Fruit fly (Drosophila melanogaster) whole organism, prepupa: Measurements from ENCODE around the gene CG42717.
A peak's percentile ranks its signal among the peaks of the same experiment; 100 is the strongest.

Experiments used
- Blimp-1 ChIP-seq: fragments of 200-800 bp; sonication (Bioruptor generic); optimal IDR thresholded peaks from 3 replicates; lab custom pipeline; 2017; ENCODE audit warnings: missing biosample characterization, missing genetic modification characterization, mild to moderate bottlenecking, moderate library complexity, missing genetic modification reagents
- CG10631 ChIP-seq: fragments of 200-800 bp; sonication (Bioruptor generic); optimal IDR thresholded peaks from 2 replicates; lab custom pipeline; 2016; ENCODE audit warnings: missing biosample characterization, missing genetic modification characterization
- CG10669 ChIP-seq: fragments of 200-800 bp; sonication (Bioruptor generic); optimal IDR thresholded peaks from 3 replicates; lab custom pipeline; 2018; ENCODE audit warnings: missing biosample characterization, mild to moderate bottlenecking, missing genetic modification characterization, moderate library complexity
- CG11294 ChIP-seq: fragments of 200-800 bp; sonication (Bioruptor generic); IDR thresholded peaks from 2 replicates; pipeline ENCODE4 v1.3.6; 2022; ENCODE audit warnings: missing biosample characterization, missing genetic modification characterization
- CG11762 ChIP-seq: fragments of 200-800 bp; sonication (Bioruptor generic); optimal IDR thresholded peaks from 3 replicates; lab custom pipeline; 2016; ENCODE audit warnings: missing biosample characterization, missing genetic modification characterization; ENCODE audit not compliant: insufficient read depth
- CG3032 ChIP-seq: fragments of 200-800 bp; optimal IDR thresholded peaks from 2 replicates; lab custom pipeline; 2019; ENCODE audit warnings: missing biosample characterization, mild to moderate bottlenecking, missing genetic modification characterization, moderate library complexity
- CG31627 ChIP-seq: fragments of 200-800 bp; sonication (Bioruptor generic); optimal IDR thresholded peaks from 3 replicates; lab custom pipeline; 2016; ENCODE audit warnings: missing biosample characterization, missing genetic modification characterization
- CG32006 ChIP-seq: fragments of 200-800 bp; sonication (Bioruptor generic); optimal IDR thresholded peaks from 3 replicates; lab custom pipeline; 2017; ENCODE audit warnings: missing biosample characterization, mild to moderate bottlenecking, missing genetic modification characterization
- CG4318 ChIP-seq: fragments of 200-800 bp; sonication (Bioruptor generic); optimal IDR thresholded peaks from 3 replicates; lab custom pipeline; 2017; ENCODE audit warnings: missing biosample characterization, mild to moderate bottlenecking, missing genetic modification characterization
- CG6163 ChIP-seq: fragments of 200-800 bp; sonication (Bioruptor generic); IDR thresholded peaks from 3 replicates; pipeline ENCODE4 v1.3.6; 2022; ENCODE audit warnings: missing biosample characterization, missing genetic modification characterization
- CG6276 ChIP-seq: fragments of 200-800 bp; sonication (Bioruptor generic); optimal IDR thresholded peaks from 2 replicates; lab custom pipeline; 2017; ENCODE audit warnings: missing biosample characterization, mild to moderate bottlenecking, missing genetic modification characterization
- CG6808 ChIP-seq: fragments of 200-800 bp; sonication (Bioruptor generic); optimal IDR thresholded peaks from 3 replicates; lab custom pipeline; 2017; ENCODE audit warnings: missing biosample characterization, missing genetic modification characterization, mild to moderate bottlenecking, moderate library complexity, missing genetic modification reagents
- CG6854 ChIP-seq: fragments of 200-800 bp; sonication (Bioruptor generic); optimal IDR thresholded peaks from 2 replicates; lab custom pipeline; 2017; ENCODE audit warnings: missing biosample characterization, mild to moderate bottlenecking, missing genetic modification characterization
- CG7368 ChIP-seq: fragments of 200-800 bp; sonication (Bioruptor generic); optimal IDR thresholded peaks from 3 replicates; lab custom pipeline; 2016; ENCODE audit warnings: missing biosample characterization, missing genetic modification characterization
- CG8119 ChIP-seq: fragments of 200-800 bp; sonication (Bioruptor generic); IDR thresholded peaks from 3 replicates; pipeline ENCODE4 v1.3.6; 2022; ENCODE audit warnings: missing biosample characterization, missing genetic modification characterization
- CG8319 ChIP-seq: fragments of 200-800 bp; sonication (Bioruptor generic); optimal IDR thresholded peaks from 3 replicates; lab custom pipeline; 2016; ENCODE audit warnings: missing biosample characterization, missing genetic modification characterization
- CG8632 ChIP-seq: fragments of 200-800 bp; sonication (Bioruptor generic); optimal IDR thresholded peaks from 3 replicates; lab custom pipeline; 2016; ENCODE audit warnings: missing biosample characterization, missing genetic modification characterization
- Eip78C ChIP-seq: fragments of 200-800 bp; sonication (Bioruptor generic); peaks from one replicate; lab custom pipeline; 2016; ENCODE audit warnings: missing biosample characterization, missing genetic modification characterization
- Eip93F ChIP-seq: fragments of 200-800 bp; sonication (Bioruptor generic); optimal IDR thresholded peaks from 2 replicates; lab custom pipeline; 2016; ENCODE audit warnings: missing biosample characterization, mild to moderate bottlenecking, missing genetic modification characterization
- Ets21C ChIP-seq: fragments of 200-800 bp; sonication (Bioruptor generic); optimal IDR thresholded peaks from 3 replicates; lab custom pipeline; 2016; ENCODE audit warnings: missing biosample characterization, missing genetic modification characterization
- Gug ChIP-seq: fragments of 200-800 bp; sonication (Bioruptor generic); IDR thresholded peaks from 2 replicates; pipeline ENCODE4 v1.3.6; 2022; ENCODE audit warnings: missing biosample characterization, missing genetic modification characterization
- Hr38 ChIP-seq: sonication (Bioruptor generic); optimal IDR thresholded peaks from 2 replicates; lab custom pipeline; 2016; ENCODE audit warnings: missing biosample characterization, missing genetic modification characterization
- Lpt ChIP-seq: fragments of 200-800 bp; sonication (Bioruptor generic); optimal IDR thresholded peaks from 3 replicates; lab custom pipeline; 2016; ENCODE audit warnings: missing biosample characterization, missing genetic modification characterization
- Met ChIP-seq: fragments of 200-800 bp; sonication (Bioruptor generic); optimal IDR thresholded peaks from 3 replicates; lab custom pipeline; 2016; ENCODE audit warnings: missing biosample characterization, missing genetic modification characterization
- OdsH ChIP-seq: fragments of 200-800 bp; sonication (Bioruptor generic); optimal IDR thresholded peaks from 3 replicates; lab custom pipeline; 2016; ENCODE audit warnings: missing biosample characterization, missing genetic modification characterization
- Sox102F ChIP-seq: fragments of 200-800 bp; sonication (Bioruptor generic); optimal IDR thresholded peaks from 2 replicates; lab custom pipeline; 2016; ENCODE audit warnings: missing biosample characterization, mild to moderate bottlenecking, missing genetic modification characterization
- Sox14 ChIP-seq: fragments of 200-800 bp; sonication (Bioruptor generic); optimal IDR thresholded peaks from 3 replicates; lab custom pipeline; 2016; ENCODE audit warnings: missing biosample characterization, missing genetic modification characterization
- acj6 ChIP-seq: fragments of 200-800 bp; sonication (Bioruptor generic); optimal IDR thresholded peaks from 3 replicates; lab custom pipeline; 2016; ENCODE audit warnings: missing biosample characterization, missing genetic modification characterization
- cyc ChIP-seq: fragments of 200-800 bp; sonication (Bioruptor generic); optimal IDR thresholded peaks from 3 replicates; lab custom pipeline; 2016; ENCODE audit warnings: missing biosample characterization, missing genetic modification characterization
- esn ChIP-seq: fragments of 200-800 bp; sonication (Bioruptor generic); optimal IDR thresholded peaks from 2 replicates; lab custom pipeline; 2016; ENCODE audit warnings: missing biosample characterization, mild to moderate bottlenecking, missing genetic modification characterization, moderate library complexity
- fd59A ChIP-seq: fragments of 200-800 bp; sonication (Bioruptor generic); optimal IDR thresholded peaks from 2 replicates; lab custom pipeline; 2017; ENCODE audit warnings: missing biosample characterization, mild to moderate bottlenecking, missing genetic modification characterization, missing genetic modification reagents
- fd85E ChIP-seq: fragments of 200-800 bp; sonication (Bioruptor generic); optimal IDR thresholded peaks from 3 replicates; lab custom pipeline; 2016; ENCODE audit warnings: missing biosample characterization, missing genetic modification characterization
- lz ChIP-seq: fragments of 200-800 bp; sonication (Bioruptor generic); optimal IDR thresholded peaks from 3 replicates; lab custom pipeline; 2016; ENCODE audit warnings: missing biosample characterization, missing genetic modification characterization
- net ChIP-seq: fragments of 200-800 bp; sonication (Bioruptor generic); optimal IDR thresholded peaks from 3 replicates; lab custom pipeline; 2016; ENCODE audit warnings: missing biosample characterization, missing genetic modification characterization
- pdm3 ChIP-seq: fragments of 200-800 bp; sonication (Bioruptor generic); optimal IDR thresholded peaks from 3 replicates; lab custom pipeline; 2016; ENCODE audit warnings: missing biosample characterization, missing genetic modification characterization
- ss ChIP-seq, 2 experiments: fragments of 200-800 bp; sonication (Bioruptor generic); optimal IDR thresholded peaks; 2 replicates in 1 of 2; 3 replicates in 1 of 2; lab custom pipeline; 2017 to 2018; ENCODE audit warnings: mild to moderate bottlenecking in 2 of 2, missing biosample characterization in 2 of 2, missing genetic modification characterization in 2 of 2, moderate library complexity in 1 of 2
- svp ChIP-seq: fragments of 200-800 bp; sonication (Bioruptor generic); peaks from one replicate; lab custom pipeline; 2016; ENCODE audit warnings: missing biosample characterization, missing genetic modification characterization
- vri ChIP-seq: fragments of 200-800 bp; sonication (Bioruptor generic); optimal IDR thresholded peaks from 3 replicates; lab custom pipeline; 2016; ENCODE audit warnings: missing biosample characterization, mild to moderate bottlenecking, missing genetic modification characterization

Gene CG42717

dm6 chr3L:16026065-16026789, 6.8 kb downstream of the CG42717 start (continued):
- peak; percentile 27 for TF ChIP-seq pdm3 (GFP tag; lab: Kevin White, UChicago)
- TF ChIP-seq fd59A (GFP tag; lab: Kevin White, UChicago), result no peak
- TF ChIP-seq CG4318 (GFP tag; lab: Kevin White, UChicago), result no peak
- TF ChIP-seq CG8632 (GFP tag; lab: Kevin White, UChicago), result peak; percentile 49
- TF ChIP-seq CG6808 (GFP tag; lab: Kevin White, UChicago), result peak; percentile 40
- TF ChIP-seq CG32006 (GFP tag; lab: Kevin White, UChicago), result peak; percentile 9
- TF ChIP-seq CG6276, result no peak
- no peak for TF ChIP-seq Ets21C (GFP tag; lab: Kevin White, UChicago)
- no peak for TF ChIP-seq CG8319 (GFP tag; lab: Kevin White, UChicago)
- no peak for TF ChIP-seq Lpt (GFP tag; lab: Kevin White, UChicago)
- TF ChIP-seq esn, result peak; percentile 45
- no peak for TF ChIP-seq Hr38 (GFP tag; lab: Kevin White, UChicago)
- TF ChIP-seq svp (GFP tag; lab: Kevin White, UChicago), result peak; percentile 29
- peak; percentile 39 for TF ChIP-seq CG7368
- TF ChIP-seq Eip93F (GFP tag; lab: Kevin White, UChicago), result no peak
- peak; percentile 31 for TF ChIP-seq acj6
- TF ChIP-seq CG6163 (GFP tag; lab: Robert Waterston, UW), result peak; percentile 79
- no peak for TF ChIP-seq CG31627 (GFP tag; lab: Kevin White, UChicago)
- no peak for TF ChIP-seq CG8119 (GFP tag; lab: Robert Waterston, UW)
- TF ChIP-seq vri (GFP tag; lab: Kevin White, UChicago), result peak; percentile 13
- peak; percentile 79 for TF ChIP-seq Eip78C (GFP tag; lab: Kevin White, UChicago)
- no peak for TF ChIP-seq Sox102F (GFP tag; lab: Kevin White, UChicago)
- peak; percentile 15 for TF ChIP-seq Met (GFP tag; lab: Kevin White, UChicago)
- TF ChIP-seq CG3032, result no peak
- TF ChIP-seq fd85E (GFP tag; lab: Kevin White, UChicago), result no peak
- peak; percentile 6 for TF ChIP-seq OdsH
- peak; percentile 45 for TF ChIP-seq CG10669 (GFP tag; lab: Kevin White, UChicago)
- peak; percentile 28 for TF ChIP-seq CG10631
- TF ChIP-seq cyc (GFP tag; lab: Kevin White, UChicago), result no peak
- peak; percentile 97 for TF ChIP-seq CG6854
- no peak for TF ChIP-seq lz (GFP tag; lab: Kevin White, UChicago)
- TF ChIP-seq net (GFP tag; lab: Kevin White, UChicago), result peak; percentile 42
- TF ChIP-seq ss (GFP tag; optimal IDR thresholded peaks at IDR 0.05; lab: Kevin White, UChicago), result peak; percentile 41 to 62
- TF ChIP-seq Blimp-1 (GFP tag; lab: Kevin White, UChicago), result no peak
- no peak for TF ChIP-seq CG11294 (GFP tag; lab: Robert Waterston, UW)
- peak; percentile 11 for TF ChIP-seq Sox14 (GFP tag; lab: Kevin White, UChicago)
- TF ChIP-seq, all 60 proteins: peak for 30

dm6 chr3L:16025020-16025680, 7.8 kb downstream of the CG42717 start:
- TF ChIP-seq Gug (GFP tag; lab: Robert Waterston, UW), result no peak
- no peak for TF ChIP-seq CG6854
- TF ChIP-seq svp (GFP tag; lab: Kevin White, UChicago), result peak; percentile 32
- TF ChIP-seq esn, result peak; percentile 13
- no peak for TF ChIP-seq CG11762 (GFP tag; lab: Kevin White, UChicago)
